Worm (Caenorhabditis elegans) whole organism, late embryonic: ENCODE results near the gene F15B9.8.

ENCODE experiments used
- elt-2 ChIP-seq: sonication (generic microtip); optimal IDR thresholded peaks from 2 replicates; lab custom pipeline; 2016; ENCODE audit warnings: missing genetic modification reagents, missing genetic modification characterization, missing compliant biosample characterization
- nhr-11 ChIP-seq: fragments of 150-350 bp; optimal IDR thresholded peaks from 2 replicates; lab custom pipeline; 2014; ENCODE audit warnings: missing biosample characterization, missing genetic modification characterization
- pqm-1 ChIP-seq: sonication (generic microtip); optimal IDR thresholded peaks from 2 replicates; lab custom pipeline; 2016; ENCODE audit warnings: missing genetic modification characterization, missing compliant biosample characterization

- TF ChIP-seq pqm-1 (tag; lab: Kevin White, UChicago) (no peak), elt-2 (tag; lab: Kevin White, UChicago) (peak; percentile 63), nhr-11 (no peak)
These were observed 23.5 kb downstream of the F15B9.8 start for ce11 chrV:13011904-13012303.
